Fruit fly (Drosophila melanogaster) whole organism, pupa: ENCODE measurements around the gene Acp98AB.

Source experiments
- CG13204 ChIP-seq: fragments of 200-800 bp; sonication (Bioruptor generic); optimal IDR thresholded peaks from 2 replicates; lab custom pipeline; 2018; ENCODE audit warnings: missing biosample characterization, mild to moderate bottlenecking, missing genetic modification characterization, moderate library complexity
- CG15710 ChIP-seq: fragments of 200-800 bp; sonication (Bioruptor generic); optimal IDR thresholded peaks from 2 replicates; lab custom pipeline; 2018; ENCODE audit warnings: missing biosample characterization, mild to moderate bottlenecking, missing genetic modification characterization, moderate library complexity
- CG32121 ChIP-seq: fragments of 200-800 bp; sonication (Bioruptor generic); IDR thresholded peaks from 2 replicates; pipeline ENCODE4 v1.3.6; 2022; ENCODE audit warnings: missing biosample characterization, missing genetic modification characterization
- CG34367 ChIP-seq: fragments of 200-800 bp; sonication (Bioruptor generic); optimal IDR thresholded peaks from 2 replicates; lab custom pipeline; 2018; ENCODE audit warnings: missing biosample characterization, mild to moderate bottlenecking, missing genetic modification characterization
- D1 ChIP-seq: fragments of 200-800 bp; sonication (Bioruptor generic); optimal IDR thresholded peaks from 2 replicates; lab custom pipeline; 2018; ENCODE audit warnings: missing biosample characterization, mild to moderate bottlenecking, missing genetic modification characterization, moderate library complexity
- Ets98B ChIP-seq: fragments of 200-800 bp; sonication (Bioruptor generic); IDR thresholded peaks from 2 replicates; pipeline ENCODE4 v1.3.6; 2022; ENCODE audit warnings: missing biosample characterization, missing genetic modification characterization
- Pif1A ChIP-seq: fragments of 200-800 bp; sonication (Bioruptor generic); optimal IDR thresholded peaks from 3 replicates; lab custom pipeline; 2016; ENCODE audit warnings: missing biosample characterization, missing genetic modification characterization
- fd96Ca ChIP-seq: fragments of 200-800 bp; sonication (Bioruptor generic); IDR thresholded peaks from 3 replicates; pipeline ENCODE4 v1.3.6; 2022; ENCODE audit warnings: missing biosample characterization, missing genetic modification characterization
- gl ChIP-seq: fragments of 200-800 bp; sonication (Bioruptor generic); optimal IDR thresholded peaks from 2 replicates; lab custom pipeline; 2018; ENCODE audit warnings: missing biosample characterization, mild to moderate bottlenecking, missing genetic modification characterization
- rn ChIP-seq: fragments of 200-800 bp; sonication (Bioruptor generic); IDR thresholded peaks from 2 replicates; pipeline ENCODE4 v1.3.6; 2022; ENCODE audit warnings: missing biosample characterization, missing genetic modification characterization

- TF ChIP-seq CG13204 (GFP tag; lab: Kevin White, UChicago) (no peak), D1 (tag; lab: Kevin White, UChicago) (no peak), Ets98B (GFP tag; lab: Robert Waterston, UW) (no peak), CG15710 (no peak), gl (tag; lab: Kevin White, UChicago) (no peak), CG34367 (tag; lab: Kevin White, UChicago) (no peak), CG32121 (no peak), rn (GFP tag; lab: Robert Waterston, UW) (no peak), fd96Ca (GFP tag; lab: Robert Waterston, UW) (no peak), Pif1A (GFP tag; lab: Kevin White, UChicago) (no peak)
Measured at dm6 chr3R:27740692-27741091, 46.0 kb downstream of the Acp98AB start.
